Worm (Caenorhabditis elegans) whole organism, L1 larva: ENCODE results near the gene tric-1B.1.
A peak's percentile ranks its signal among the peaks of the same experiment; 100 is the strongest.

Source experiments
- C04F5.9 ChIP-seq: sonication (generic microtip); optimal IDR thresholded peaks from 2 replicates; lab custom pipeline; 2016; ENCODE audit warnings: missing genetic modification characterization, missing compliant biosample characterization
- aly-2 ChIP-seq: fragments of 150-350 bp; optimal IDR thresholded peaks from 2 replicates; lab custom pipeline; 2014; ENCODE audit warnings: missing biosample characterization, missing genetic modification characterization
- blmp-1 ChIP-seq: fragments of 150-350 bp; optimal IDR thresholded peaks from 2 replicates; lab custom pipeline; 2014; ENCODE audit warnings: missing biosample characterization, missing genetic modification characterization
- ceh-8 ChIP-seq: fragments of 200-800 bp; sonication (Bioruptor generic); optimal IDR thresholded peaks from 2 replicates; lab custom pipeline; 2018; ENCODE audit warnings: mild to moderate bottlenecking, missing genetic modification characterization, moderate library complexity, missing compliant biosample characterization
- ceh-88 ChIP-seq: fragments of 200-800 bp; sonication (Bioruptor generic); IDR thresholded peaks from 2 replicates; pipeline ENCODE4 v1.3.6; 2022; ENCODE audit warnings: missing genetic modification characterization, missing compliant biosample characterization
- efl-1 ChIP-seq, 4 experiments: fragments of 150-350 bp; optimal IDR thresholded peaks in 3 of 4; peaks in 1 of 4; 1 replicate in 1 of 4; 2 replicates in 3 of 4; lab custom pipeline; 2014; ENCODE audit warnings: missing biosample characterization in 2 of 4, missing genetic modification characterization in 2 of 4, missing genetic modification reagents in 2 of 4
- efl-3 ChIP-seq: fragments of 200-800 bp; sonication (Bioruptor generic); optimal IDR thresholded peaks from 2 replicates; lab custom pipeline; 2018; ENCODE audit warnings: mild to moderate bottlenecking, missing genetic modification characterization, missing compliant biosample characterization
- egl-27 ChIP-seq, 2 experiments: fragments of 150-350 bp in 1 of 2; sonication (generic microtip); optimal IDR thresholded peaks; 3 replicates each; lab custom pipeline; 2017 to 2018; ENCODE audit warnings: missing biosample characterization in 2 of 2, missing genetic modification characterization in 2 of 2, missing genetic modification reagents in 2 of 2
- elt-3 ChIP-seq, 6 experiments: fragments of 150-350 bp in 1 of 6; sonication (generic microtip); optimal IDR thresholded peaks; 2 replicates each; lab custom pipeline; 2017 to 2018; ENCODE audit warnings: missing biosample characterization in 6 of 6, missing genetic modification characterization in 6 of 6, inconsistent platforms in 1 of 6
- ets-5 ChIP-seq: fragments of 200-800 bp; sonication (Bioruptor generic); IDR thresholded peaks from 2 replicates; pipeline ENCODE4 v1.3.6; 2022; ENCODE audit warnings: missing genetic modification characterization, missing compliant biosample characterization
- grh-1 ChIP-seq: fragments of 200-800 bp; sonication (Bioruptor generic); IDR thresholded peaks from 2 replicates; pipeline ENCODE4 v1.3.6; 2022; ENCODE audit warnings: missing genetic modification reagents, missing genetic modification characterization, missing compliant biosample characterization
- hlh-4 ChIP-seq: sonication (generic microtip); optimal IDR thresholded peaks from 2 replicates; lab custom pipeline; 2016; ENCODE audit warnings: mild to moderate bottlenecking, missing genetic modification characterization, missing compliant biosample characterization
- irx-1 ChIP-seq: sonication (generic microtip); optimal IDR thresholded peaks from 2 replicates; lab custom pipeline; 2016; ENCODE audit warnings: missing genetic modification characterization, missing compliant biosample characterization
- isw-1 ChIP-seq: fragments of 200-800 bp; sonication (Bioruptor generic); IDR thresholded peaks from 2 replicates; pipeline ENCODE4 v1.3.6; 2022; ENCODE audit warnings: missing genetic modification characterization, missing compliant biosample characterization
- lin-15B ChIP-seq: fragments of 150-350 bp; sonication (generic microtip); optimal IDR thresholded peaks from 3 replicates; lab custom pipeline; 2014; ENCODE audit warnings: missing biosample characterization, missing genetic modification characterization
- lsy-2 ChIP-seq, 2 experiments: fragments of 150-350 bp; optimal IDR thresholded peaks; 2 replicates each; lab custom pipeline; 2014; ENCODE audit warnings: missing biosample characterization in 2 of 2, missing genetic modification characterization in 2 of 2
- mab-9 ChIP-seq: fragments of 200-800 bp; sonication (Bioruptor generic); IDR thresholded peaks from 2 replicates; pipeline ENCODE4 v1.3.6; 2022; ENCODE audit warnings: missing genetic modification reagents, missing genetic modification characterization, missing compliant biosample characterization
- mdl-1 ChIP-seq, 2 experiments: fragments of 150-350 bp; optimal IDR thresholded peaks; 2 replicates each; lab custom pipeline; 2014 to 2017; ENCODE audit warnings: missing biosample characterization in 2 of 2, missing genetic modification characterization in 2 of 2, inconsistent platforms in 1 of 2
- nhr-11 ChIP-seq: fragments of 150-350 bp; optimal IDR thresholded peaks from 2 replicates; lab custom pipeline; 2014; ENCODE audit warnings: missing biosample characterization, missing genetic modification characterization
- nhr-12 ChIP-seq: sonication (generic microtip); optimal IDR thresholded peaks from 2 replicates; lab custom pipeline; 2017; ENCODE audit warnings: missing biosample characterization, missing genetic modification characterization
- nhr-20 ChIP-seq: sonication (generic microtip); optimal IDR thresholded peaks from 2 replicates; lab custom pipeline; 2016; ENCODE audit warnings: mild to moderate bottlenecking, missing genetic modification characterization, missing compliant biosample characterization
- nhr-28 ChIP-seq: fragments of 150-350 bp; optimal IDR thresholded peaks from 2 replicates; lab custom pipeline; 2014; ENCODE audit warnings: missing biosample characterization, missing genetic modification characterization
- nhr-47 ChIP-seq: sonication (generic microtip); optimal IDR thresholded peaks from 2 replicates; lab custom pipeline; 2016; ENCODE audit warnings: mild to moderate bottlenecking, missing genetic modification characterization, moderate library complexity, missing compliant biosample characterization
- nhr-77 ChIP-seq: fragments of 150-350 bp; optimal IDR thresholded peaks from 2 replicates; lab custom pipeline; 2014; ENCODE audit warnings: missing biosample characterization, missing genetic modification characterization
- nhr-85 ChIP-seq: sonication (generic microtip); peaks from one replicate; lab custom pipeline; 2016; ENCODE audit warnings: missing genetic modification characterization, inconsistent platforms, missing compliant biosample characterization
- pag-3 ChIP-seq: sonication (generic microtip); optimal IDR thresholded peaks from 2 replicates; lab custom pipeline; 2017; ENCODE audit warnings: missing genetic modification characterization, mild to moderate bottlenecking, missing compliant biosample characterization, antibody characterized with exemption, borderline replicate concordance; ENCODE audit not compliant: insufficient read depth
- pax-3 ChIP-seq: fragments of 200-800 bp; sonication (Bioruptor generic); optimal IDR thresholded peaks from 2 replicates; lab custom pipeline; 2018; ENCODE audit warnings: mild to moderate bottlenecking, missing genetic modification characterization, moderate library complexity, missing compliant biosample characterization
- rnt-1 ChIP-seq: sonication (generic microtip); optimal IDR thresholded peaks from 2 replicates; lab custom pipeline; 2016; ENCODE audit warnings: mild to moderate bottlenecking, missing genetic modification characterization, moderate library complexity, missing compliant biosample characterization
- skn-1 ChIP-seq: fragments of 150-350 bp; optimal IDR thresholded peaks from 2 replicates; lab custom pipeline; 2014; ENCODE audit warnings: missing biosample characterization, missing genetic modification characterization
- swsn-7 ChIP-seq: sonication (generic microtip); optimal IDR thresholded peaks from 2 replicates; lab custom pipeline; 2016; ENCODE audit warnings: missing genetic modification characterization, missing compliant biosample characterization
- tbx-2 ChIP-seq: sonication (generic microtip); optimal IDR thresholded peaks from 2 replicates; lab custom pipeline; 2016; ENCODE audit warnings: missing genetic modification characterization, missing compliant biosample characterization
- unc-130 ChIP-seq: fragments of 150-350 bp; optimal IDR thresholded peaks from 2 replicates; lab custom pipeline; 2017; ENCODE audit warnings: missing biosample characterization, missing genetic modification characterization, inconsistent platforms
- unc-30 ChIP-seq: sonication (generic microtip); optimal IDR thresholded peaks from 2 replicates; lab custom pipeline; 2017; ENCODE audit warnings: missing biosample characterization, missing genetic modification characterization
- unc-62 ChIP-seq: fragments of 150-350 bp; optimal IDR thresholded peaks from 2 replicates; lab custom pipeline; 2014; ENCODE audit warnings: missing biosample characterization, missing genetic modification reagents, missing genetic modification characterization
- unc-86 ChIP-seq: sonication (generic microtip); optimal IDR thresholded peaks from 2 replicates; lab custom pipeline; 2016; ENCODE audit warnings: missing genetic modification characterization, missing compliant biosample characterization
- zip-4 ChIP-seq: fragments of 200-800 bp; sonication (Bioruptor generic); optimal IDR thresholded peaks from 2 replicates; lab custom pipeline; 2018; ENCODE audit warnings: mild to moderate bottlenecking, missing genetic modification characterization, moderate library complexity, missing compliant biosample characterization
- ztf-11 ChIP-seq, 2 experiments: sonication (generic microtip); optimal IDR thresholded peaks; 2 replicates each; lab custom pipeline; 2016 to 2017; ENCODE audit warnings: missing genetic modification characterization in 2 of 2, missing biosample characterization in 1 of 2, missing compliant biosample characterization in 1 of 2

Gene tric-1B.1

ce11 chrII:12302354-12302753 is 36.3 kb upstream of the tric-1B.1 start, which contains the start of gene C50E10.1:
C50E10.1 (minus strand) TSS chrII:12302454.
- no peak for TF ChIP-seq lin-15B (tag; lab: Kevin White, UChicago)
- no peak for TF ChIP-seq tbx-2 (tag; lab: Kevin White, UChicago)
- TF ChIP-seq hlh-4 (tag; lab: Kevin White, UChicago) = no peak
- no peak for TF ChIP-seq ceh-8 (GFP tag; lab: Kevin White, UChicago)
- TF ChIP-seq unc-86 (tag; lab: Kevin White, UChicago) = no peak
- no peak for TF ChIP-seq unc-130 (tag; lab: Kevin White, UChicago)
- no peak for TF ChIP-seq irx-1
- no peak for TF ChIP-seq nhr-47 (tag; lab: Kevin White, UChicago)
- TF ChIP-seq rnt-1 (tag; lab: Kevin White, UChicago) = no peak
- no peak for TF ChIP-seq zip-4
- TF ChIP-seq skn-1 (tag; lab: Kevin White, UChicago) = no peak
- TF ChIP-seq unc-62 = no peak
- no peak for TF ChIP-seq isw-1 (GFP tag; lab: Robert Waterston, UW)
- TF ChIP-seq nhr-85 (tag; lab: Kevin White, UChicago) = no peak

ce11 chrII:12301233-12301632 is 35.2 kb upstream of the tric-1B.1 start:
- TF ChIP-seq efl-3 = no peak
- no peak for TF ChIP-seq lsy-2 (tag; optimal IDR thresholded peaks at IDR 0.05; lab: Kevin White, UChicago)
- no peak for TF ChIP-seq mab-9 (GFP tag; lab: Robert Waterston, UW)
- TF ChIP-seq pax-3 (tag; lab: Kevin White, UChicago) = no peak
- no peak for TF ChIP-seq ztf-11 (tag; optimal IDR thresholded peaks at IDR 0.05; lab: Kevin White, UChicago)
- no peak for TF ChIP-seq isw-1 (GFP tag; lab: Robert Waterston, UW)
- no peak for TF ChIP-seq nhr-11 (tag; lab: Kevin White, UChicago)
- TF ChIP-seq ets-5 (GFP tag; lab: Robert Waterston, UW) = no peak
- no peak for TF ChIP-seq unc-30 (tag; lab: Kevin White, UChicago)
- TF ChIP-seq mdl-1 (tag; optimal IDR thresholded peaks at IDR 0.05; lab: Kevin White, UChicago) = no peak
- no peak for TF ChIP-seq egl-27 (tag; optimal IDR thresholded peaks at IDR 0.05; lab: Kevin White, UChicago)

- TF ChIP-seq nhr-12 (tag; lab: Kevin White, UChicago) (no peak), elt-3 (tag; optimal IDR thresholded peaks at IDR 0.05; lab: Kevin White, UChicago) (no peak), zip-4 (no peak), aly-2 (tag; lab: Kevin White, UChicago) (no peak), nhr-77 (tag; lab: Kevin White, UChicago) (no peak), nhr-28 (tag; lab: Kevin White, UChicago) (no peak), mab-9 (GFP tag; lab: Robert Waterston, UW) (no peak), pag-3 (tag; lab: Kevin White, UChicago) (no peak), ets-5 (GFP tag; lab: Robert Waterston, UW) (no peak), C04F5.9 (tag; lab: Kevin White, UChicago) (no peak), grh-1 (no peak), nhr-20 (no peak), nhr-11 (tag; lab: Kevin White, UChicago) (no peak), blmp-1 (no peak), mdl-1 (tag; optimal IDR thresholded peaks at IDR 0.05; lab: Kevin White, UChicago) (no peak), ceh-88 (no peak), swsn-7 (tag; lab: Kevin White, UChicago) (no peak)
Observed at ce11 chrII:12300680-12301079, 34.6 kb upstream of the tric-1B.1 start.

ce11 chrII:12296591-12296990 is 30.5 kb upstream of the tric-1B.1 start:
- TF ChIP-seq C04F5.9 (tag; lab: Kevin White, UChicago) (no peak), efl-1 (optimal IDR thresholded peaks at IDR 0.05; lab: Kevin White, UChicago) (no peak), efl-1 (GFP tag; optimal IDR thresholded peaks at IDR 0.05 in 1 of 2; lab: Kevin White, UChicago) (peak in 1 of 2 experiments; percentile 55), nhr-85 (tag; lab: Kevin White, UChicago) (peak; percentile 3)
